Fruit fly (Drosophila melanogaster) whole organism, embryonic: Measurements from ENCODE around the gene CG16953.

Source experiments
- CG11723 ChIP-seq: fragments of 200-800 bp; sonication (Bioruptor generic); optimal IDR thresholded peaks from 2 replicates; lab custom pipeline; 2017; ENCODE audit warnings: missing biosample characterization, mild to moderate bottlenecking, missing genetic modification characterization
- CG12942 ChIP-seq: fragments of 200-800 bp; sonication (Bioruptor generic); optimal IDR thresholded peaks from 3 replicates; lab custom pipeline; 2016; ENCODE audit warnings: missing biosample characterization, missing genetic modification characterization
- CG13894 ChIP-seq: fragments of 200-800 bp; sonication (Bioruptor generic); optimal IDR thresholded peaks from 3 replicates; lab custom pipeline; 2018; ENCODE audit warnings: missing biosample characterization, mild to moderate bottlenecking, missing genetic modification characterization, moderate library complexity
- CG15269 ChIP-seq: fragments of 200-800 bp; sonication (Bioruptor generic); optimal IDR thresholded peaks from 2 replicates; lab custom pipeline; 2018; ENCODE audit warnings: missing biosample characterization, mild to moderate bottlenecking, missing genetic modification characterization, moderate library complexity
- CG1602 ChIP-seq: fragments of 200-800 bp; sonication (Bioruptor generic); optimal IDR thresholded peaks from 3 replicates; lab custom pipeline; 2016; ENCODE audit warnings: missing biosample characterization, missing genetic modification characterization
- CG16863 ChIP-seq: fragments of 200-800 bp; sonication (Bioruptor generic); optimal IDR thresholded peaks from 3 replicates; lab custom pipeline; 2016; ENCODE audit warnings: missing biosample characterization, missing genetic modification characterization
- CG1792 ChIP-seq: fragments of 200-800 bp; sonication (Bioruptor generic); optimal IDR thresholded peaks from 2 replicates; lab custom pipeline; 2016; ENCODE audit warnings: missing biosample characterization, missing genetic modification characterization
- CG2875 ChIP-seq: fragments of 200-800 bp; sonication (Bioruptor generic); optimal IDR thresholded peaks from 2 replicates; lab custom pipeline; 2017; ENCODE audit warnings: missing biosample characterization, mild to moderate bottlenecking, missing genetic modification characterization, missing genetic modification reagents
- CG30431 ChIP-seq: fragments of 200-800 bp; sonication (Bioruptor generic); optimal IDR thresholded peaks from 2 replicates; lab custom pipeline; 2017; ENCODE audit warnings: missing biosample characterization, missing genetic modification characterization
- CG3281 ChIP-seq: fragments of 200-800 bp; sonication (Bioruptor generic); optimal IDR thresholded peaks from 3 replicates; lab custom pipeline; 2017; ENCODE audit warnings: missing biosample characterization, mild to moderate bottlenecking, missing genetic modification characterization
- CG7556 ChIP-seq: fragments of 200-800 bp; sonication (Bioruptor generic); optimal IDR thresholded peaks from 2 replicates; lab custom pipeline; 2017; ENCODE audit warnings: missing biosample characterization, mild to moderate bottlenecking, missing genetic modification characterization
- CHES-1-like ChIP-seq: fragments of 200-800 bp; sonication (Bioruptor generic); optimal IDR thresholded peaks from 2 replicates; lab custom pipeline; 2016; ENCODE audit warnings: missing biosample characterization, missing genetic modification characterization
- CTCF ChIP-seq: fragments of 200-800 bp; sonication (Bioruptor generic); optimal IDR thresholded peaks from 2 replicates; lab custom pipeline; 2017; ENCODE audit warnings: missing biosample characterization, mild to moderate bottlenecking, missing genetic modification characterization, moderate library complexity
- Dbx ChIP-seq: fragments of 200-800 bp; sonication (Bioruptor generic); IDR thresholded peaks from 3 replicates; pipeline ENCODE4 v1.3.6; 2022; ENCODE audit warnings: missing biosample characterization, missing genetic modification characterization
- Deaf1 ChIP-seq: fragments of 200-800 bp; optimal IDR thresholded peaks from 3 replicates; lab custom pipeline; 2019; ENCODE audit warnings: missing biosample characterization, mild to moderate bottlenecking, missing genetic modification characterization, moderate library complexity
- Dip3 ChIP-seq: fragments of 200-800 bp; sonication (Bioruptor generic); optimal IDR thresholded peaks from 3 replicates; lab custom pipeline; 2016; ENCODE audit warnings: missing biosample characterization, missing genetic modification characterization
- Dll ChIP-seq: fragments of 200-800 bp; sonication (Bioruptor generic); IDR thresholded peaks from 4 replicates; pipeline ENCODE4 v1.3.6; 2022; ENCODE audit warnings: missing biosample characterization, missing genetic modification characterization; ENCODE audit not compliant: partially characterized antibody
- E2f1 ChIP-seq: fragments of 200-800 bp; sonication (Bioruptor generic); IDR thresholded peaks from 2 replicates; pipeline ENCODE4 v1.3.6; 2022; ENCODE audit warnings: missing biosample characterization, missing genetic modification characterization
- HmgZ ChIP-seq: fragments of 200-800 bp; sonication (Bioruptor generic); optimal IDR thresholded peaks from 2 replicates; lab custom pipeline; 2018; ENCODE audit warnings: missing biosample characterization, mild to moderate bottlenecking, missing genetic modification characterization
- Lhr ChIP-seq: fragments of 200-800 bp; sonication (Bioruptor generic); optimal IDR thresholded peaks from 3 replicates; lab custom pipeline; 2017; ENCODE audit warnings: mild to moderate bottlenecking, missing biosample characterization, missing genetic modification reagents, missing genetic modification characterization
- Six4 ChIP-seq: fragments of 200-800 bp; sonication (Bioruptor generic); optimal IDR thresholded peaks from 2 replicates; lab custom pipeline; 2016; ENCODE audit warnings: missing biosample characterization, missing genetic modification characterization
- aop ChIP-seq: fragments of 200-800 bp; sonication (Bioruptor generic); IDR thresholded peaks from 2 replicates; pipeline ENCODE4 v1.3.6; 2022; ENCODE audit warnings: missing biosample characterization, missing genetic modification characterization
- ase ChIP-seq: fragments of 200-800 bp; sonication (Bioruptor generic); IDR thresholded peaks from 3 replicates; pipeline ENCODE4 v1.3.6; 2022; ENCODE audit warnings: missing biosample characterization, missing genetic modification characterization
- ato ChIP-seq: fragments of 200-800 bp; sonication (Bioruptor generic); IDR thresholded peaks from 2 replicates; pipeline ENCODE4 v1.3.6; 2022; ENCODE audit warnings: missing biosample characterization, missing genetic modification characterization; ENCODE audit not compliant: partially characterized antibody
- br ChIP-seq: fragments of >200 bp; optimal IDR thresholded peaks from 2 replicates; lab custom pipeline; 2017
- bsh ChIP-seq, 2 experiments: fragments of 200-800 bp; sonication (Bioruptor generic); optimal IDR thresholded peaks; 2 replicates each; lab custom pipeline; 2017 to 2018; ENCODE audit warnings: mild to moderate bottlenecking in 2 of 2, missing biosample characterization in 2 of 2, missing genetic modification characterization in 2 of 2, moderate library complexity in 1 of 2
- btn ChIP-seq: fragments of 200-800 bp; sonication (Bioruptor generic); optimal IDR thresholded peaks from 2 replicates; lab custom pipeline; 2016; ENCODE audit warnings: missing biosample characterization, missing genetic modification characterization
- caup ChIP-seq: fragments of 200-800 bp; sonication (Bioruptor generic); optimal IDR thresholded peaks from 3 replicates; lab custom pipeline; 2017; ENCODE audit warnings: missing biosample characterization, mild to moderate bottlenecking, missing genetic modification characterization, moderate library complexity; ENCODE audit not compliant: severe bottlenecking
- croc ChIP-seq: fragments of 200-800 bp; sonication (Bioruptor generic); conservative IDR thresholded peaks from 3 replicates; pipeline ENCODE4 v1.3.6; 2022; ENCODE audit warnings: missing biosample characterization, missing genetic modification characterization
- dimm ChIP-seq: fragments of 200-800 bp; sonication (Bioruptor generic); IDR thresholded peaks from 2 replicates; pipeline ENCODE4 v1.3.6; 2022; ENCODE audit warnings: missing biosample characterization, missing genetic modification characterization
- dpn ChIP-seq, 2 experiments: fragments of 200-800 bp; sonication (Bioruptor generic); optimal IDR thresholded peaks; 3 replicates each; lab custom pipeline; 2016; ENCODE audit warnings: missing biosample characterization in 2 of 2, missing genetic modification characterization in 2 of 2
- emc ChIP-seq: fragments of 200-800 bp; sonication (Bioruptor generic); optimal IDR thresholded peaks from 2 replicates; lab custom pipeline; 2016; ENCODE audit warnings: missing biosample characterization, missing genetic modification characterization
- eyg ChIP-seq: fragments of 200-800 bp; sonication (Bioruptor generic); optimal IDR thresholded peaks from 3 replicates; lab custom pipeline; 2016; ENCODE audit warnings: missing biosample characterization, missing genetic modification characterization
- gcm2 ChIP-seq: fragments of 200-800 bp; sonication (Bioruptor generic); optimal IDR thresholded peaks from 2 replicates; lab custom pipeline; 2016; ENCODE audit warnings: missing biosample characterization, missing genetic modification characterization
- grau ChIP-seq: fragments of 200-800 bp; optimal IDR thresholded peaks from 3 replicates; lab custom pipeline; 2019; ENCODE audit warnings: missing biosample characterization, mild to moderate bottlenecking, missing genetic modification characterization, moderate library complexity
- jumu ChIP-seq: fragments of 200-800 bp; sonication (Bioruptor generic); optimal IDR thresholded peaks from 3 replicates; lab custom pipeline; 2016; ENCODE audit warnings: missing biosample characterization, missing genetic modification characterization
- lola ChIP-seq, 3 experiments: fragments of >200 bp in 2 of 3; fragments of 200-800 bp in 1 of 3; sonication (Bioruptor generic) in 1 of 3; optimal IDR thresholded peaks; 2 replicates each; lab custom pipeline; 2017 to 2019; ENCODE audit warnings: missing biosample characterization in 3 of 3, missing genetic modification characterization in 3 of 3, mild to moderate bottlenecking in 1 of 3, moderate library complexity in 1 of 3
- lov ChIP-seq, 2 experiments: fragments of 200-800 bp in 1 of 2; fragments of >200 bp in 1 of 2; sonication (Bioruptor generic) in 1 of 2; IDR thresholded peaks in 1 of 2; optimal IDR thresholded peaks in 1 of 2; 2 replicates in 1 of 2; 3 replicates in 1 of 2; pipeline versions ENCODE4 v1.3.6 to Lab custom; 2017 to 2022; ENCODE audit warnings: missing biosample characterization in 1 of 2, missing genetic modification characterization in 1 of 2
- nom ChIP-seq: fragments of 200-800 bp; sonication (Bioruptor generic); optimal IDR thresholded peaks from 2 replicates; lab custom pipeline; 2017; ENCODE audit warnings: missing biosample characterization, missing genetic modification characterization, mild to moderate bottlenecking, moderate library complexity, missing genetic modification reagents
- otp ChIP-seq: fragments of 200-800 bp; sonication (Bioruptor generic); IDR thresholded peaks from 3 replicates; pipeline ENCODE4, ENCODE4 v1.3.6; 2022; ENCODE audit warnings: missing biosample characterization, missing genetic modification characterization
- pho ChIP-seq: fragments of 200-800 bp; sonication (Bioruptor generic); optimal IDR thresholded peaks from 2 replicates; lab custom pipeline; 2016; ENCODE audit warnings: missing biosample characterization, missing genetic modification characterization
- pzg ChIP-seq: fragments of 200-800 bp; sonication (Bioruptor generic); optimal IDR thresholded peaks from 3 replicates; lab custom pipeline; 2018; ENCODE audit warnings: missing biosample characterization, mild to moderate bottlenecking, missing genetic modification characterization, moderate library complexity
- schlank ChIP-seq: fragments of 200-800 bp; sonication (Bioruptor generic); optimal IDR thresholded peaks from 2 replicates; lab custom pipeline; 2018; ENCODE audit warnings: missing biosample characterization, mild to moderate bottlenecking, missing genetic modification characterization
- shn ChIP-seq: fragments of 200-800 bp; sonication (Bioruptor generic); optimal IDR thresholded peaks from 3 replicates; lab custom pipeline; 2016; ENCODE audit warnings: missing biosample characterization, missing genetic modification characterization
- sim ChIP-seq: fragments of 200-800 bp; sonication (Bioruptor generic); IDR thresholded peaks from 2 replicates; pipeline ENCODE4 v1.3.6; 2022; ENCODE audit warnings: missing biosample characterization, missing genetic modification characterization
- sug ChIP-seq: fragments of 200-800 bp; optimal IDR thresholded peaks from 2 replicates; lab custom pipeline; 2019; ENCODE audit warnings: missing biosample characterization, mild to moderate bottlenecking, missing genetic modification characterization, moderate library complexity
- trh ChIP-seq: fragments of 200-800 bp; sonication (Bioruptor generic); optimal IDR thresholded peaks from 2 replicates; lab custom pipeline; 2016; ENCODE audit warnings: missing biosample characterization, missing genetic modification characterization
- unc-4 ChIP-seq: fragments of 200-800 bp; sonication (Bioruptor generic); IDR thresholded peaks from 2 replicates; pipeline ENCODE4 v1.3.6; 2022; ENCODE audit warnings: missing biosample characterization, missing genetic modification characterization; ENCODE audit not compliant: partially characterized antibody
- zen2 ChIP-seq: fragments of 200-800 bp; sonication (Bioruptor generic); IDR thresholded peaks from 3 replicates; pipeline ENCODE4 v1.3.6; 2022; ENCODE audit warnings: missing biosample characterization, missing genetic modification characterization; ENCODE audit not compliant: partially characterized antibody

Gene CG16953

dm6 chr3R:20556281-20557113 is 29.1 kb downstream of the CG16953 start (continued):
- no peak for TF ChIP-seq lov (optimal IDR thresholded peaks at IDR 0.05; lab: Kevin White, UChicago)
- no peak for TF ChIP-seq lov (GFP tag; IDR thresholded peaks at IDR 0.05; lab: Robert Waterston, UW)
- TF ChIP-seq CG7556 (GFP tag; lab: Kevin White, UChicago), result peak; percentile 73
- TF ChIP-seq eyg (GFP tag; lab: Kevin White, UChicago), result no peak
- TF ChIP-seq CG30431 (GFP tag; lab: Kevin White, UChicago), result peak; percentile 52
- peak; percentile 73 for TF ChIP-seq Dip3 (GFP tag; lab: Kevin White, UChicago)
- TF ChIP-seq CG2875 (GFP tag; lab: Kevin White, UChicago), result no peak
- peak; percentile 35 for TF ChIP-seq sug (tag; lab: Kevin White, UChicago)
- no peak for TF ChIP-seq br (lab: Kevin White, UChicago)
- TF ChIP-seq CG1602, result peak; percentile 55
- no peak for TF ChIP-seq lola (GFP tag; optimal IDR thresholded peaks at IDR 0.05; lab: Kevin White, UChicago)
- no peak for TF ChIP-seq emc (GFP tag; lab: Kevin White, UChicago)
- TF ChIP-seq gcm2 (GFP tag; lab: Kevin White, UChicago), result no peak
- TF ChIP-seq trh (GFP tag; lab: Kevin White, UChicago), result no peak
- TF ChIP-seq Dbx (GFP tag; lab: Robert Waterston, UW), result peak; percentile 83
- peak; percentile 73 for TF ChIP-seq E2f1 (GFP tag; lab: Robert Waterston, UW)
- TF ChIP-seq HmgZ (tag; lab: Kevin White, UChicago), result no peak
- TF ChIP-seq CG1792 (GFP tag; lab: Kevin White, UChicago), result peak; percentile 4
- TF ChIP-seq Lhr (GFP tag; lab: Kevin White, UChicago), result no peak
- peak; percentile 26 for TF ChIP-seq CG11723 (GFP tag; lab: Kevin White, UChicago)
- peak; percentile 14; the same call in 1 of the 3 replicates for TF ChIP-seq croc
- TF ChIP-seq unc-4 (GFP tag; lab: Robert Waterston, UW), result no peak
- TF ChIP-seq dimm, result peak; percentile 67
- no peak for TF ChIP-seq CTCF
- no peak for TF ChIP-seq jumu (GFP tag; lab: Kevin White, UChicago)
- peak; percentile 51 to 73 for TF ChIP-seq dpn (GFP tag; optimal IDR thresholded peaks at IDR 0.05; lab: Kevin White, UChicago)
- no peak for TF ChIP-seq CG13894
- TF ChIP-seq aop (GFP tag; lab: Robert Waterston, UW), result no peak
- no peak for TF ChIP-seq ato (GFP tag; lab: Robert Waterston, UW)
- TF ChIP-seq otp (GFP tag; lab: Robert Waterston, UW), result peak; percentile 55; the same call in 2 of the 3 replicates
- peak; percentile 47 for TF ChIP-seq pho (GFP tag; lab: Kevin White, UChicago)
- TF ChIP-seq grau, result peak; percentile 94
- peak; percentile 15 to 78 for TF ChIP-seq bsh (GFP tag; optimal IDR thresholded peaks at IDR 0.05; lab: Kevin White, UChicago)
- no peak for TF ChIP-seq caup (GFP tag; lab: Kevin White, UChicago)
- TF ChIP-seq CG15269 (tag; lab: Kevin White, UChicago), result peak; percentile 76
- TF ChIP-seq CG12942 (GFP tag; lab: Kevin White, UChicago), result peak; percentile 33
- no peak for TF ChIP-seq CG16863
- peak; percentile 98 for TF ChIP-seq nom (GFP tag; lab: Kevin White, UChicago)
- TF ChIP-seq schlank (tag; lab: Kevin White, UChicago), result no peak
- no peak for TF ChIP-seq shn
- no peak for TF ChIP-seq btn (GFP tag; lab: Kevin White, UChicago)
- peak; percentile 81 for TF ChIP-seq CG3281 (GFP tag; lab: Kevin White, UChicago)
- no peak for TF ChIP-seq zen2 (GFP tag; lab: Robert Waterston, UW)
- no peak for TF ChIP-seq Dll (GFP tag; lab: Robert Waterston, UW)
- no peak for TF ChIP-seq pzg (GFP tag; lab: Kevin White, UChicago)
- no peak for TF ChIP-seq CHES-1-like
- TF ChIP-seq sim, result no peak
- TF ChIP-seq ase (GFP tag; lab: Robert Waterston, UW), result peak; percentile 72; the same call in 2 of the 3 replicates
- peak; percentile 37 for TF ChIP-seq Six4 (GFP tag; lab: Kevin White, UChicago)
- TF ChIP-seq Deaf1 (tag; lab: Kevin White, UChicago), result peak; percentile 31
